Worm (Caenorhabditis elegans): ENCODE results near the gene F47B10.5.

Gene F47B10.5

ce11 chrX:10900952-10901351 is 10.6 kb upstream of the F47B10.5 start:
- TF ChIP-seq mec-3 (tag; optimal IDR thresholded peaks at IDR 0.05; ENCODE audit: borderline replicate concordance) (no peak), C38D4.7 (GFP tag; optimal IDR thresholded peaks at IDR 0.05) (no peak), ceh-24 (tag; optimal IDR thresholded peaks at IDR 0.05) (no peak), ceh-2 (tag; optimal IDR thresholded peaks at IDR 0.05) (no peak), hlh-15 (tag; optimal IDR thresholded peaks at IDR 0.05) (no peak), ceh-34 (tag; optimal IDR thresholded peaks at IDR 0.05) (peak; percentile 19), eyg-1 (tag; optimal IDR thresholded peaks at IDR 0.05) (no peak), ceh-31 (tag; optimal IDR thresholded peaks at IDR 0.05) (peak; percentile 52), elt-2 (tag; optimal IDR thresholded peaks at IDR 0.05) (peak; percentile 30), ref-2 (tag; optimal IDR thresholded peaks at IDR 0.05) (peak; percentile 51), syd-9 (tag; optimal IDR thresholded peaks at IDR 0.05) (peak; percentile 20), hlh-8 (tag; optimal IDR thresholded peaks at IDR 0.05) (peak; percentile 30), nhr-11 (tag; optimal IDR thresholded peaks at IDR 0.05) (no peak), ahr-1 (tag; optimal IDR thresholded peaks at IDR 0.05) (no peak), nfya-1 (tag; optimal IDR thresholded peaks at IDR 0.05) (peak; percentile 57), rnt-1 (tag; optimal IDR thresholded peaks at IDR 0.05) (peak; percentile 73), tbx-2 (tag; optimal IDR thresholded peaks at IDR 0.05) (peak; percentile 37), ceh-45 (GFP tag; IDR thresholded peaks at IDR 0.05) (no peak), che-1 (tag; optimal IDR thresholded peaks at IDR 0.05) (no peak), nhr-232 (tag; optimal IDR thresholded peaks at IDR 0.05) (no peak), ttx-3 (tag; optimal IDR thresholded peaks at IDR 0.05) (no peak), madf-2 (tag; optimal IDR thresholded peaks at IDR 0.05) (no peak), ceh-9 (tag; optimal IDR thresholded peaks at IDR 0.05) (no peak), pros-1 (tag; optimal IDR thresholded peaks at IDR 0.05) (no peak), F13H6.1 (tag; optimal IDR thresholded peaks at IDR 0.05) (no peak), ceh-19 (GFP tag; optimal IDR thresholded peaks at IDR 0.05) (no peak), T23F11.4 (GFP tag; optimal IDR thresholded peaks at IDR 0.05) (peak; percentile 31), unc-42 (tag; optimal IDR thresholded peaks at IDR 0.05) (peak; percentile 31), ceh-30 (tag; optimal IDR thresholded peaks at IDR 0.05) (no peak), unc-55 (GFP tag; optimal IDR thresholded peaks at IDR 0.05) (peak; percentile 71), ceh-18 (tag; optimal IDR thresholded peaks at IDR 0.05) (peak; percentile 82)

- TF ChIP-seq tbx-2 (tag; optimal IDR thresholded peaks at IDR 0.05) (peak; percentile 71), ceh-9 (tag; optimal IDR thresholded peaks at IDR 0.05) (no peak), ahr-1 (tag; optimal IDR thresholded peaks at IDR 0.05) (no peak), nfya-1 (tag; optimal IDR thresholded peaks at IDR 0.05) (peak; percentile 67), hlh-13 (GFP tag; optimal IDR thresholded peaks at IDR 0.05) (no peak), pqm-1 (tag; optimal IDR thresholded peaks at IDR 0.05) (no peak), sdc-2 (tag; optimal IDR thresholded peaks at IDR 0.05) (peak; percentile 51), sox-4 (tag; optimal IDR thresholded peaks at IDR 0.05) (no peak), unc-55 (GFP tag; optimal IDR thresholded peaks at IDR 0.05) (no peak), ceh-34 (tag; optimal IDR thresholded peaks at IDR 0.05) (peak; percentile 51), hlh-8 (tag; optimal IDR thresholded peaks at IDR 0.05) (no peak), odd-2 (tag; optimal IDR thresholded peaks at IDR 0.05) (no peak), Y22D7AL.16 (tag; optimal IDR thresholded peaks at IDR 0.05) (no peak), npax-4 (tag; optimal IDR thresholded peaks at IDR 0.05) (no peak), ets-4 (tag; optimal IDR thresholded peaks at IDR 0.05) (no peak), dmd-4 (tag; optimal IDR thresholded peaks at IDR 0.05; ENCODE audit: borderline replicate concordance) (no peak), ceh-2 (tag; optimal IDR thresholded peaks at IDR 0.05) (peak; percentile 33), dve-1 (tag; optimal IDR thresholded peaks at IDR 0.05) (no peak), ceh-19 (GFP tag; optimal IDR thresholded peaks at IDR 0.05) (peak; percentile 1), C38D4.7 (GFP tag; optimal IDR thresholded peaks at IDR 0.05) (peak; percentile 14), ref-2 (tag; optimal IDR thresholded peaks at IDR 0.05) (no peak), unc-3 (GFP tag; conservative IDR thresholded peaks at IDR 0.05) (no peak), unc-3 (tag; optimal IDR thresholded peaks at IDR 0.05) (no peak), hlh-15 (tag; optimal IDR thresholded peaks at IDR 0.05) (no peak), pros-1 (tag; optimal IDR thresholded peaks at IDR 0.05) (no peak), K02D7.2 (tag; optimal IDR thresholded peaks at IDR 0.05) (peak; percentile 11), unc-42 (tag; optimal IDR thresholded peaks at IDR 0.05) (peak; percentile 3), F13H6.1 (tag; optimal IDR thresholded peaks at IDR 0.05) (peak; percentile 40), ttx-3 (tag; optimal IDR thresholded peaks at IDR 0.05) (no peak), ceh-22 (tag; optimal IDR thresholded peaks at IDR 0.05) (no peak), ceh-30 (tag; optimal IDR thresholded peaks at IDR 0.05) (peak; percentile 58), lin-11 (tag; optimal IDR thresholded peaks at IDR 0.05) (no peak), gmeb-2 (tag; optimal IDR thresholded peaks at IDR 0.05) (peak; percentile 14), pax-1 (tag; optimal IDR thresholded peaks at IDR 0.05) (no peak), eyg-1 (tag; optimal IDR thresholded peaks at IDR 0.05) (no peak), madf-2 (tag; optimal IDR thresholded peaks at IDR 0.05) (peak; percentile 28), ceh-48 (tag; optimal IDR thresholded peaks at IDR 0.05) (no peak)
These were observed 9.8 kb upstream of the F47B10.5 start, which contains the start of gene suca-1 for ce11 chrX:10900079-10900724. suca-1 (minus strand) TSS chrX:10900114.
